Fruit fly (Drosophila melanogaster) whole organism, embryonic: Measurements from ENCODE around the gene CG15337.

Source experiments
- Awh ChIP-seq: fragments of 200-800 bp; sonication (Bioruptor generic); IDR thresholded peaks from 2 replicates; pipeline ENCODE4, ENCODE4 v1.3.6; 2022; ENCODE audit warnings: missing biosample characterization, missing genetic modification characterization
- CG11723 ChIP-seq: fragments of 200-800 bp; sonication (Bioruptor generic); optimal IDR thresholded peaks from 2 replicates; lab custom pipeline; 2017; ENCODE audit warnings: missing biosample characterization, mild to moderate bottlenecking, missing genetic modification characterization
- CG1603 ChIP-seq: fragments of 200-800 bp; sonication (Bioruptor generic); optimal IDR thresholded peaks from 2 replicates; lab custom pipeline; 2019; ENCODE audit warnings: missing biosample characterization, mild to moderate bottlenecking, missing genetic modification characterization, moderate library complexity
- CG16815 ChIP-seq: fragments of 200-800 bp; sonication (Bioruptor generic); optimal IDR thresholded peaks from 3 replicates; lab custom pipeline; 2017; ENCODE audit warnings: missing biosample characterization, mild to moderate bottlenecking, missing genetic modification characterization
- CG1792 ChIP-seq: fragments of 200-800 bp; sonication (Bioruptor generic); optimal IDR thresholded peaks from 2 replicates; lab custom pipeline; 2016; ENCODE audit warnings: missing biosample characterization, missing genetic modification characterization
- CG18011 ChIP-seq: fragments of 200-800 bp; sonication (Bioruptor generic); optimal IDR thresholded peaks from 2 replicates; lab custom pipeline; 2017; ENCODE audit warnings: missing biosample characterization, missing genetic modification characterization, mild to moderate bottlenecking, moderate library complexity, missing genotype
- CG2129 ChIP-seq: fragments of 200-800 bp; sonication (Bioruptor generic); IDR thresholded peaks from 2 replicates; pipeline ENCODE4 v1.3.6; 2022; ENCODE audit warnings: missing biosample characterization, missing genetic modification characterization; ENCODE audit not compliant: partially characterized antibody
- CG3163 ChIP-seq: fragments of 200-800 bp; sonication (Bioruptor generic); optimal IDR thresholded peaks from 3 replicates; lab custom pipeline; 2016; ENCODE audit warnings: missing biosample characterization, missing genetic modification characterization
- CG32772 ChIP-seq: fragments of 200-800 bp; sonication (Bioruptor generic); IDR thresholded peaks from 2 replicates; pipeline ENCODE4 v1.3.6; 2022; ENCODE audit warnings: missing biosample characterization, missing genetic modification characterization
- CG34422 ChIP-seq: fragments of 200-800 bp; sonication (Bioruptor generic); IDR thresholded peaks from 3 replicates; pipeline ENCODE4 v1.3.6; 2022; ENCODE audit warnings: missing biosample characterization, missing genetic modification characterization
- CG3726 ChIP-seq: fragments of 200-800 bp; sonication (Bioruptor generic); IDR thresholded peaks from 3 replicates; pipeline ENCODE4, ENCODE4 v1.3.6; 2022; ENCODE audit warnings: missing biosample characterization, missing genetic modification characterization
- CG7786 ChIP-seq: fragments of 200-800 bp; sonication (Bioruptor generic); optimal IDR thresholded peaks from 2 replicates; lab custom pipeline; 2016; ENCODE audit warnings: missing biosample characterization, missing genetic modification characterization
- CG7928 ChIP-seq: fragments of 200-800 bp; sonication (Bioruptor generic); optimal IDR thresholded peaks from 2 replicates; lab custom pipeline; 2017; ENCODE audit warnings: missing biosample characterization, mild to moderate bottlenecking, missing genetic modification characterization
- CG8359 ChIP-seq: fragments of 200-800 bp; sonication (Bioruptor generic); optimal IDR thresholded peaks from 2 replicates; lab custom pipeline; 2017; ENCODE audit warnings: missing biosample characterization, mild to moderate bottlenecking, missing genetic modification characterization, borderline replicate concordance
- Camta ChIP-seq: fragments of 200-800 bp; sonication (Bioruptor generic); optimal IDR thresholded peaks from 2 replicates; lab custom pipeline; 2016; ENCODE audit warnings: missing biosample characterization, missing genetic modification characterization
- E2f2 ChIP-seq: fragments of 200-800 bp; sonication (Bioruptor generic); IDR thresholded peaks from 2 replicates; pipeline ENCODE4 v1.3.6; 2022; ENCODE audit warnings: missing biosample characterization, missing genetic modification characterization
- Fer3 ChIP-seq: fragments of 200-800 bp; sonication (Bioruptor generic); optimal IDR thresholded peaks from 2 replicates; lab custom pipeline; 2018; ENCODE audit warnings: missing biosample characterization, mild to moderate bottlenecking, missing genetic modification characterization, moderate library complexity
- Gug ChIP-seq: fragments of 200-800 bp; sonication (Bioruptor generic); IDR thresholded peaks from 4 replicates; pipeline ENCODE4 v1.3.6; 2022; ENCODE audit warnings: missing biosample characterization, missing genetic modification characterization
- HmgD ChIP-seq: fragments of 200-800 bp; sonication (Bioruptor generic); optimal IDR thresholded peaks from 3 replicates; lab custom pipeline; 2016; ENCODE audit warnings: missing biosample characterization, missing genetic modification characterization
- Lim3 ChIP-seq: fragments of 200-800 bp; sonication (Bioruptor generic); IDR thresholded peaks from 2 replicates; pipeline ENCODE4 v1.3.6; 2022; ENCODE audit warnings: missing biosample characterization, missing genetic modification characterization
- MTF-1 ChIP-seq: fragments of 200-800 bp; sonication (Bioruptor generic); optimal IDR thresholded peaks from 2 replicates; lab custom pipeline; 2018; ENCODE audit warnings: missing biosample characterization, mild to moderate bottlenecking, missing genetic modification characterization, borderline replicate concordance
- Mrtf ChIP-seq: fragments of 200-800 bp; sonication (Bioruptor generic); IDR thresholded peaks from 3 replicates; pipeline ENCODE4 v1.3.6; 2022; ENCODE audit warnings: missing biosample characterization, missing genetic modification characterization
- NC2β ChIP-seq: fragments of 200-800 bp; sonication (Bioruptor generic); optimal IDR thresholded peaks from 2 replicates; lab custom pipeline; 2016; ENCODE audit warnings: missing biosample characterization, missing genetic modification characterization
- Oaz ChIP-seq: fragments of 200-800 bp; sonication (Bioruptor generic); IDR thresholded peaks from 2 replicates; pipeline ENCODE4 v1.3.6; 2022; ENCODE audit warnings: missing biosample characterization, missing genetic modification characterization
- Pdp1 ChIP-seq, 2 experiments: fragments of 200-800 bp; sonication (Bioruptor generic); optimal IDR thresholded peaks; 3 replicates each; lab custom pipeline; 2016; ENCODE audit warnings: missing biosample characterization in 2 of 2, missing genetic modification characterization in 2 of 2, mild to moderate bottlenecking in 1 of 2, moderate library complexity in 1 of 2
- Ravus ChIP-seq: fragments of 200-800 bp; sonication (Bioruptor generic); IDR thresholded peaks from 2 replicates; pipeline ENCODE4 v1.3.6; 2022; ENCODE audit warnings: missing biosample characterization, missing genetic modification characterization
- Rfx ChIP-seq: fragments of 200-800 bp; sonication (Bioruptor generic); IDR thresholded peaks from 2 replicates; pipeline ENCODE4 v1.3.6; 2022; ENCODE audit warnings: missing biosample characterization, missing genetic modification characterization
- Sry-β ChIP-seq: fragments of 200-800 bp; sonication (Bioruptor generic); optimal IDR thresholded peaks from 2 replicates; lab custom pipeline; 2018; ENCODE audit warnings: missing biosample characterization, mild to moderate bottlenecking, missing genetic modification characterization, moderate library complexity
- Tbp ChIP-seq: fragments of >200 bp; optimal IDR thresholded peaks from 2 replicates; lab custom pipeline; 2018; ENCODE audit warnings: missing biosample characterization, missing genetic modification characterization
- ac ChIP-seq: fragments of 200-800 bp; sonication (Bioruptor generic); optimal IDR thresholded peaks from 3 replicates; lab custom pipeline; 2017; ENCODE audit warnings: missing biosample characterization, mild to moderate bottlenecking, missing genetic modification characterization
- al ChIP-seq: fragments of 200-800 bp; sonication (Bioruptor generic); IDR thresholded peaks from 2 replicates; pipeline ENCODE4 v1.3.6; 2022; ENCODE audit warnings: missing biosample characterization, missing genetic modification characterization
- btn ChIP-seq: fragments of 200-800 bp; sonication (Bioruptor generic); optimal IDR thresholded peaks from 2 replicates; lab custom pipeline; 2016; ENCODE audit warnings: missing biosample characterization, missing genetic modification characterization
- cg ChIP-seq: fragments of 200-800 bp; sonication (Bioruptor generic); optimal IDR thresholded peaks from 3 replicates; lab custom pipeline; 2019; ENCODE audit warnings: missing biosample characterization, mild to moderate bottlenecking, missing genetic modification characterization, moderate library complexity
- crol ChIP-seq: fragments of 200-800 bp; sonication (Bioruptor generic); IDR thresholded peaks from 2 replicates; pipeline ENCODE4 v1.3.6; 2022; ENCODE audit warnings: missing biosample characterization, missing genetic modification characterization
- dati ChIP-seq: fragments of 200-800 bp; sonication (Bioruptor generic); IDR thresholded peaks from 2 replicates; pipeline ENCODE4 v1.3.6; 2022; ENCODE audit warnings: missing biosample characterization, missing genetic modification characterization
- dmrt99B ChIP-seq: fragments of 200-800 bp; sonication (Bioruptor generic); optimal IDR thresholded peaks from 2 replicates; lab custom pipeline; 2018; ENCODE audit warnings: missing biosample characterization, mild to moderate bottlenecking, missing genetic modification characterization, moderate library complexity
- gfzf ChIP-seq: fragments of 200-800 bp; sonication (Bioruptor generic); optimal IDR thresholded peaks from 2 replicates; lab custom pipeline; 2016; ENCODE audit warnings: missing biosample characterization, mild to moderate bottlenecking, missing genetic modification characterization, moderate library complexity
- kay ChIP-seq: fragments of 200-800 bp; sonication (Bioruptor generic); optimal IDR thresholded peaks from 2 replicates; lab custom pipeline; 2016; ENCODE audit warnings: missing biosample characterization, missing genetic modification characterization
- klu ChIP-seq: fragments of 200-800 bp; sonication (Bioruptor generic); IDR thresholded peaks from 2 replicates; pipeline ENCODE4 v1.3.6; 2022; ENCODE audit warnings: missing biosample characterization, missing genetic modification characterization
- luna ChIP-seq: fragments of 200-800 bp; sonication (Bioruptor generic); optimal IDR thresholded peaks from 2 replicates; lab custom pipeline; 2016; ENCODE audit warnings: missing biosample characterization, missing genetic modification characterization
- nerfin-2 ChIP-seq: fragments of 200-800 bp; sonication (Bioruptor generic); IDR thresholded peaks from 2 replicates; pipeline ENCODE4 v1.3.6; 2022; ENCODE audit warnings: missing biosample characterization, missing genetic modification characterization; ENCODE audit not compliant: partially characterized antibody
- repo ChIP-seq: fragments of 200-800 bp; sonication (Bioruptor generic); optimal IDR thresholded peaks from 2 replicates; lab custom pipeline; 2016; ENCODE audit warnings: missing biosample characterization, missing genetic modification characterization
- sd ChIP-seq: fragments of 200-800 bp; sonication (Bioruptor generic); optimal IDR thresholded peaks from 3 replicates; lab custom pipeline; 2018; ENCODE audit warnings: missing biosample characterization, mild to moderate bottlenecking, missing genetic modification characterization, moderate library complexity
- sens ChIP-seq: fragments of 200-800 bp; sonication (Bioruptor generic); peaks from one replicate; lab custom pipeline; 2016; ENCODE audit warnings: missing biosample characterization, missing genetic modification characterization
- slou ChIP-seq: fragments of 200-800 bp; sonication (Bioruptor generic); optimal IDR thresholded peaks from 3 replicates; lab custom pipeline; 2016; ENCODE audit warnings: missing biosample characterization, missing genetic modification characterization
- tin ChIP-seq: fragments of 200-800 bp; sonication (Bioruptor generic); optimal IDR thresholded peaks from 3 replicates; lab custom pipeline; 2016; ENCODE audit warnings: missing biosample characterization, missing genetic modification characterization
- tx ChIP-seq: fragments of 200-800 bp; sonication (Bioruptor generic); optimal IDR thresholded peaks from 2 replicates; lab custom pipeline; 2016; ENCODE audit warnings: missing biosample characterization, missing genetic modification characterization
- unc-4 ChIP-seq: fragments of 200-800 bp; sonication (Bioruptor generic); IDR thresholded peaks from 2 replicates; pipeline ENCODE4 v1.3.6; 2022; ENCODE audit warnings: missing biosample characterization, missing genetic modification characterization; ENCODE audit not compliant: partially characterized antibody
- wdn ChIP-seq: fragments of 200-800 bp; sonication (Bioruptor generic); IDR thresholded peaks from 2 replicates; pipeline ENCODE4 v1.3.6; 2022; ENCODE audit warnings: missing biosample characterization, missing genetic modification characterization
- wor ChIP-seq: fragments of 200-800 bp; sonication (Bioruptor generic); IDR thresholded peaks from 2 replicates; pipeline ENCODE4 v1.3.6; 2022; ENCODE audit warnings: missing biosample characterization, missing genetic modification characterization
- yki ChIP-seq: fragments of >200 bp; optimal IDR thresholded peaks from 3 replicates; lab custom pipeline; 2018
- zen2 ChIP-seq: fragments of 200-800 bp; sonication (Bioruptor generic); IDR thresholded peaks from 3 replicates; pipeline ENCODE4 v1.3.6; 2022; ENCODE audit warnings: missing biosample characterization, missing genetic modification characterization; ENCODE audit not compliant: partially characterized antibody

Gene CG15337

dm6 chrX:8126149-8126548 lies 33.7 kb upstream of the CG15337 start (continued):
- no peak for TF ChIP-seq nerfin-2 (GFP tag; lab: Robert Waterston, UW)
- TF ChIP-seq Awh (GFP tag; lab: Robert Waterston, UW), result peak; percentile 76
- peak; percentile 84 for TF ChIP-seq CG1603 (tag; lab: Kevin White, UChicago)
- TF ChIP-seq CG2129, result no peak
- no peak for TF ChIP-seq cg (GFP tag; lab: Kevin White, UChicago)
- TF ChIP-seq kay (GFP tag; lab: Kevin White, UChicago), result no peak
- TF ChIP-seq CG7928 (GFP tag; lab: Kevin White, UChicago), result no peak
- peak; percentile 35 for TF ChIP-seq Camta (GFP tag; lab: Kevin White, UChicago)
- peak; percentile 29; the same call in 1 of the 2 replicates for TF ChIP-seq E2f2 (GFP tag; lab: Robert Waterston, UW)
- no peak for TF ChIP-seq ac (GFP tag; lab: Kevin White, UChicago)
- TF ChIP-seq Sry-β (GFP tag; lab: Kevin White, UChicago), result no peak
- no peak for TF ChIP-seq CG3163 (GFP tag; lab: Kevin White, UChicago)
- TF ChIP-seq btn (GFP tag; lab: Kevin White, UChicago), result peak; percentile 27
- TF ChIP-seq Lim3 (GFP tag; lab: Robert Waterston, UW), result no peak
- peak; percentile 46 for TF ChIP-seq NC2β (GFP tag; lab: Kevin White, UChicago)
- TF ChIP-seq unc-4, result no peak
- TF ChIP-seq wdn (GFP tag; lab: Robert Waterston, UW), result no peak
- no peak for TF ChIP-seq luna (GFP tag; lab: Kevin White, UChicago)
- TF ChIP-seq CG7786 (GFP tag; lab: Kevin White, UChicago), result no peak
- TF ChIP-seq wor, result peak; percentile 42; the same call in 1 of the 2 replicates
- peak; percentile 45 for TF ChIP-seq tin (GFP tag; lab: Kevin White, UChicago)
- TF ChIP-seq CG8359 (GFP tag; lab: Kevin White, UChicago), result no peak
- peak; percentile 9 for TF ChIP-seq Fer3 (tag; lab: Kevin White, UChicago)
- TF ChIP-seq zen2 (GFP tag; lab: Robert Waterston, UW), result no peak
- TF ChIP-seq HmgD (GFP tag; lab: Kevin White, UChicago), result no peak
- no peak for TF ChIP-seq crol (GFP tag; lab: Robert Waterston, UW)
- peak; percentile 39 for TF ChIP-seq tx (GFP tag; lab: Kevin White, UChicago)
- no peak for TF ChIP-seq CG1792 (GFP tag; lab: Kevin White, UChicago)
- peak; percentile 93 for TF ChIP-seq sens (GFP tag; lab: Kevin White, UChicago)
- no peak for TF ChIP-seq gfzf (GFP tag; lab: Kevin White, UChicago)
- no peak for TF ChIP-seq al (GFP tag; lab: Robert Waterston, UW)
- TF ChIP-seq Mrtf (GFP tag; lab: Robert Waterston, UW), result peak; percentile 55; the same call in 2 of the 3 replicates
- TF ChIP-seq Oaz (GFP tag; lab: Robert Waterston, UW), result no peak
- no peak for TF ChIP-seq repo (GFP tag; lab: Kevin White, UChicago)
- TF ChIP-seq dmrt99B (tag; lab: Kevin White, UChicago), result peak; percentile 78
- peak; percentile 26; the same call in 1 of the 4 replicates for TF ChIP-seq Gug (GFP tag; lab: Robert Waterston, UW)
- no peak for TF ChIP-seq CG16815 (GFP tag; lab: Kevin White, UChicago)
- no peak for TF ChIP-seq CG18011 (GFP tag; lab: Kevin White, UChicago)
- TF ChIP-seq CG34422 (GFP tag; lab: Robert Waterston, UW), result peak; percentile 70; the same call in 2 of the 3 replicates
- peak; percentile 9 for TF ChIP-seq sd (tag; lab: Kevin White, UChicago)
- TF ChIP-seq Pdp1 (GFP tag; optimal IDR thresholded peaks at IDR 0.05; lab: Kevin White, UChicago), result peak; percentile 31 to 43
- TF ChIP-seq Ravus, result no peak
- TF ChIP-seq slou (GFP tag; lab: Kevin White, UChicago), result no peak
- peak; percentile 54; the same call in 1 of the 3 replicates for TF ChIP-seq CG3726 (GFP tag; lab: Robert Waterston, UW)
- peak; percentile 9 for TF ChIP-seq CG11723 (GFP tag; lab: Kevin White, UChicago)
- no peak for TF ChIP-seq klu (GFP tag; lab: Robert Waterston, UW)
- TF ChIP-seq yki (lab: Kevin White, UChicago), result no peak
- no peak for TF ChIP-seq MTF-1 (GFP tag; lab: Kevin White, UChicago)
- TF ChIP-seq Tbp (GFP tag; lab: Kevin White, UChicago), result no peak
- TF ChIP-seq CG32772 (GFP tag; lab: Robert Waterston, UW), result peak; percentile 71
- TF ChIP-seq Rfx (GFP tag; lab: Robert Waterston, UW), result no peak
- no peak for TF ChIP-seq dati
